Worm (Caenorhabditis elegans) whole organism, L1 larva: ENCODE data around the gene sec-6.

Experiments used
- C04F5.9 ChIP-seq: sonication (generic microtip); optimal IDR thresholded peaks from 2 replicates; lab custom pipeline; 2016; ENCODE audit warnings: missing genetic modification characterization, missing compliant biosample characterization
- C16A3.4 ChIP-seq: fragments of 150-350 bp; optimal IDR thresholded peaks from 2 replicates; lab custom pipeline; 2014; ENCODE audit warnings: missing biosample characterization, missing genetic modification characterization
- ama-1 ChIP-seq: fragments of 150-350 bp; optimal IDR thresholded peaks from 2 replicates; lab custom pipeline; 2014
- blmp-1 ChIP-seq: fragments of 150-350 bp; optimal IDR thresholded peaks from 2 replicates; lab custom pipeline; 2014; ENCODE audit warnings: missing biosample characterization, missing genetic modification characterization
- ceh-63 ChIP-seq: fragments of 200-800 bp; sonication (Bioruptor generic); optimal IDR thresholded peaks from 2 replicates; lab custom pipeline; 2018; ENCODE audit warnings: mild to moderate bottlenecking, missing genetic modification characterization, missing compliant biosample characterization
- ceh-82 ChIP-seq, 3 experiments: fragments of 150-350 bp in 1 of 3; sonication (generic microtip) in 2 of 3; optimal IDR thresholded peaks; 2 replicates each; lab custom pipeline; 2014 to 2017; ENCODE audit warnings: missing biosample characterization in 3 of 3, missing genetic modification characterization in 3 of 3
- ceh-90 ChIP-seq: sonication (generic microtip); optimal IDR thresholded peaks from 2 replicates; lab custom pipeline; 2016; ENCODE audit warnings: missing genetic modification characterization, missing compliant biosample characterization
- dpl-1 ChIP-seq, 3 experiments: fragments of 150-350 bp in 2 of 3; sonication (generic microtip) in 1 of 3; optimal IDR thresholded peaks; 2 replicates each; lab custom pipeline; 2014 to 2017; ENCODE audit warnings: missing biosample characterization in 3 of 3, missing genetic modification characterization in 3 of 3, missing genetic modification reagents in 3 of 3
- dsc-1 ChIP-seq: sonication (generic microtip); optimal IDR thresholded peaks from 2 replicates; lab custom pipeline; 2016; ENCODE audit warnings: mild to moderate bottlenecking, missing genetic modification characterization, missing compliant biosample characterization
- efl-1 ChIP-seq, 4 experiments: fragments of 150-350 bp; optimal IDR thresholded peaks in 3 of 4; peaks in 1 of 4; 1 replicate in 1 of 4; 2 replicates in 3 of 4; lab custom pipeline; 2014; ENCODE audit warnings: missing biosample characterization in 2 of 4, missing genetic modification characterization in 2 of 4, missing genetic modification reagents in 2 of 4
- egl-13 ChIP-seq: sonication (generic microtip); optimal IDR thresholded peaks from 2 replicates; lab custom pipeline; 2016; ENCODE audit warnings: missing genotype, missing genetic modification reagents, missing genetic modification characterization, missing compliant biosample characterization
- egl-27 ChIP-seq, 2 experiments: fragments of 150-350 bp in 1 of 2; sonication (generic microtip); optimal IDR thresholded peaks; 3 replicates each; lab custom pipeline; 2017 to 2018; ENCODE audit warnings: missing biosample characterization in 2 of 2, missing genetic modification characterization in 2 of 2, missing genetic modification reagents in 2 of 2
- fkh-10 ChIP-seq: sonication (generic microtip); optimal IDR thresholded peaks from 2 replicates; lab custom pipeline; 2017; ENCODE audit warnings: missing biosample characterization, missing genetic modification reagents, missing genetic modification characterization
- fkh-8 ChIP-seq: sonication (generic microtip); optimal IDR thresholded peaks from 2 replicates; lab custom pipeline; 2016; ENCODE audit warnings: mild to moderate bottlenecking, missing genetic modification characterization, missing compliant biosample characterization
- grh-1 ChIP-seq: fragments of 200-800 bp; sonication (Bioruptor generic); IDR thresholded peaks from 2 replicates; pipeline ENCODE4 v1.3.6; 2022; ENCODE audit warnings: missing genetic modification reagents, missing genetic modification characterization, missing compliant biosample characterization
- hlh-4 ChIP-seq: sonication (generic microtip); optimal IDR thresholded peaks from 2 replicates; lab custom pipeline; 2016; ENCODE audit warnings: mild to moderate bottlenecking, missing genetic modification characterization, missing compliant biosample characterization
- lin-13 ChIP-seq: fragments of 150-350 bp; optimal IDR thresholded peaks from 2 replicates; lab custom pipeline; 2014; ENCODE audit warnings: missing biosample characterization, missing genetic modification reagents, missing genetic modification characterization
- lin-15B ChIP-seq: fragments of 150-350 bp; sonication (generic microtip); optimal IDR thresholded peaks from 3 replicates; lab custom pipeline; 2014; ENCODE audit warnings: missing biosample characterization, missing genetic modification characterization
- lir-3 ChIP-seq: sonication (generic microtip); optimal IDR thresholded peaks from 2 replicates; lab custom pipeline; 2016; ENCODE audit warnings: mild to moderate bottlenecking, missing genetic modification characterization, moderate library complexity, missing compliant biosample characterization; ENCODE audit not compliant: poor library complexity
- lsy-2 ChIP-seq, 2 experiments: fragments of 150-350 bp; optimal IDR thresholded peaks; 2 replicates each; lab custom pipeline; 2014; ENCODE audit warnings: missing biosample characterization in 2 of 2, missing genetic modification characterization in 2 of 2
- mdl-1 ChIP-seq, 2 experiments: fragments of 150-350 bp; optimal IDR thresholded peaks; 2 replicates each; lab custom pipeline; 2014 to 2017; ENCODE audit warnings: missing biosample characterization in 2 of 2, missing genetic modification characterization in 2 of 2, inconsistent platforms in 1 of 2
- mef-2 ChIP-seq: fragments of 150-350 bp; optimal IDR thresholded peaks from 2 replicates; lab custom pipeline; 2014; ENCODE audit warnings: missing biosample characterization, missing genetic modification characterization
- nhr-12 ChIP-seq: sonication (generic microtip); optimal IDR thresholded peaks from 2 replicates; lab custom pipeline; 2017; ENCODE audit warnings: missing biosample characterization, missing genetic modification characterization
- nhr-20 ChIP-seq: sonication (generic microtip); optimal IDR thresholded peaks from 2 replicates; lab custom pipeline; 2016; ENCODE audit warnings: mild to moderate bottlenecking, missing genetic modification characterization, missing compliant biosample characterization
- nhr-237 ChIP-seq: fragments of 150-350 bp; optimal IDR thresholded peaks from 2 replicates; lab custom pipeline; 2014; ENCODE audit warnings: missing biosample characterization, missing genetic modification characterization
- nhr-47 ChIP-seq: sonication (generic microtip); optimal IDR thresholded peaks from 2 replicates; lab custom pipeline; 2016; ENCODE audit warnings: mild to moderate bottlenecking, missing genetic modification characterization, moderate library complexity, missing compliant biosample characterization
- nhr-71 ChIP-seq: sonication (generic microtip); optimal IDR thresholded peaks from 2 replicates; lab custom pipeline; 2016; ENCODE audit warnings: mild to moderate bottlenecking, missing genetic modification characterization, moderate library complexity, missing compliant biosample characterization
- nhr-76 ChIP-seq: sonication (generic microtip); optimal IDR thresholded peaks from 2 replicates; lab custom pipeline; 2017; ENCODE audit warnings: missing biosample characterization, missing genetic modification characterization
- nhr-84 ChIP-seq: sonication (generic microtip); optimal IDR thresholded peaks from 2 replicates; lab custom pipeline; 2017; ENCODE audit warnings: missing biosample characterization, missing genetic modification characterization
- nhr-85 ChIP-seq: sonication (generic microtip); peaks from one replicate; lab custom pipeline; 2016; ENCODE audit warnings: missing genetic modification characterization, inconsistent platforms, missing compliant biosample characterization
- pqm-1 ChIP-seq: sonication (generic microtip); optimal IDR thresholded peaks from 3 replicates; lab custom pipeline; 2017; ENCODE audit warnings: missing biosample characterization, missing genetic modification characterization
- rnt-1 ChIP-seq: sonication (generic microtip); optimal IDR thresholded peaks from 2 replicates; lab custom pipeline; 2016; ENCODE audit warnings: mild to moderate bottlenecking, missing genetic modification characterization, moderate library complexity, missing compliant biosample characterization
- skn-1 ChIP-seq: fragments of 150-350 bp; optimal IDR thresholded peaks from 2 replicates; lab custom pipeline; 2014; ENCODE audit warnings: missing biosample characterization, missing genetic modification characterization
- snu-23 ChIP-seq: sonication (generic microtip); optimal IDR thresholded peaks from 2 replicates; lab custom pipeline; 2016; ENCODE audit warnings: missing genetic modification characterization, missing compliant biosample characterization
- sptf-1 ChIP-seq: fragments of 150-350 bp; optimal IDR thresholded peaks from 2 replicates; lab custom pipeline; 2014; ENCODE audit warnings: missing biosample characterization, missing genetic modification characterization
- sup-37 ChIP-seq: fragments of 200-800 bp; sonication (Bioruptor generic); optimal IDR thresholded peaks from 2 replicates; lab custom pipeline; 2018; ENCODE audit warnings: mild to moderate bottlenecking, missing genetic modification characterization, missing compliant biosample characterization
- swsn-7 ChIP-seq: sonication (generic microtip); optimal IDR thresholded peaks from 2 replicates; lab custom pipeline; 2016; ENCODE audit warnings: missing genetic modification characterization, missing compliant biosample characterization
- unc-130 ChIP-seq: fragments of 150-350 bp; optimal IDR thresholded peaks from 2 replicates; lab custom pipeline; 2017; ENCODE audit warnings: missing biosample characterization, missing genetic modification characterization, inconsistent platforms
- unc-98 ChIP-seq: fragments of 200-800 bp; sonication (Bioruptor generic); IDR thresholded peaks from 2 replicates; pipeline ENCODE4 v1.3.6; 2022; ENCODE audit warnings: missing genetic modification characterization, missing compliant biosample characterization
- ztf-11 ChIP-seq, 2 experiments: sonication (generic microtip); optimal IDR thresholded peaks; 2 replicates each; lab custom pipeline; 2016 to 2017; ENCODE audit warnings: missing genetic modification characterization in 2 of 2, missing biosample characterization in 1 of 2, missing compliant biosample characterization in 1 of 2
- ztf-4 ChIP-seq: fragments of 150-350 bp; optimal IDR thresholded peaks from 2 replicates; lab custom pipeline; 2014; ENCODE audit warnings: missing biosample characterization, missing genetic modification characterization

Gene sec-6

DNA sequence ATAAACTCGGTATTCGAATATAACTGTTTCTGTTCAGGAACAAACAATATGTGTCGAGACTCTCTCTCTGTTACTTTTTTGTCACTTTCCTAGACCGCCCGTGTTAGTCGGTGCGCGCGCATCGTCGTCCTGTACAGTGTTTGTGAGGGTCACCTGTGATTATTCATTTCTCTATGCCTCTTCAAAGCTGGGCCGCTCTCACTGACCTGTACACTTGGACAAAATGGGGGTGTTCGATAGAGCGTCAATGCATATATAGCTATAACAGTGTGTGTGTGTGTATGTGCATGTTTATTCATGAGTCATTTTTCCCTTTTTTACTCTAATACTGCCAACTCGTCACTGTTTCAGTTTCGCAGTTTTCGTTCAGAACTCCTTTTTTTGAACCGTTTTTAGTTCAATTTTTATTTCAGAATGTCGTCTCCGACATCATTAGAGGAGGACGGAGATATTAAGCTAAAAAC, 20.3 kb downstream of the sec-6 start, which contains the start of gene pkc-3 (continued):
- no peak for TF ChIP-seq fkh-8 (tag; lab: Kevin White, UChicago)
- peak; percentile 17 for TF ChIP-seq lin-15B (tag; lab: Kevin White, UChicago)
- no peak for TF ChIP-seq ceh-90 (tag; lab: Kevin White, UChicago)
- peak; percentile 40 for TF ChIP-seq lin-13 (GFP tag; lab: Kevin White, UChicago)
- peak; percentile 78 for TF ChIP-seq ztf-4 (tag; lab: Kevin White, UChicago)
- no peak for TF ChIP-seq C04F5.9 (tag; lab: Kevin White, UChicago)
- TF ChIP-seq sup-37: no peak
- no peak for TF ChIP-seq ceh-63 (GFP tag; lab: Kevin White, UChicago)
- TF ChIP-seq nhr-20: peak; percentile 81
- TF ChIP-seq mef-2 (tag; lab: Kevin White, UChicago): no peak
- TF ChIP-seq egl-27 (tag; optimal IDR thresholded peaks at IDR 0.05; lab: Kevin White, UChicago): no peak
- TF ChIP-seq pqm-1 (tag; lab: Kevin White, UChicago): no peak
- TF ChIP-seq swsn-7 (tag; lab: Kevin White, UChicago): peak; percentile 50

ce11 chrII:5384282-5384681, 24.9 kb downstream of the sec-6 start:
- no peak for TF ChIP-seq C16A3.4 (tag; lab: Kevin White, UChicago)
- no peak for TF ChIP-seq egl-13 (tag; lab: Kevin White, UChicago)
- no peak for TF ChIP-seq efl-1 (optimal IDR thresholded peaks at IDR 0.05; lab: Kevin White, UChicago)
- peak in 1 of 2 experiments; percentile 61 for TF ChIP-seq efl-1 (GFP tag; optimal IDR thresholded peaks at IDR 0.05 in 1 of 2; lab: Kevin White, UChicago)
- TF ChIP-seq lsy-2 (tag; optimal IDR thresholded peaks at IDR 0.05; lab: Kevin White, UChicago): no peak

ce11 chrII:5387217-5387616, 27.9 kb downstream of the sec-6 start, which contains the start of gene ccpp-6:
Gene ccpp-6 (minus strand): TSS chrII:5387317.
- TF ChIP-seq hlh-4 (tag; lab: Kevin White, UChicago): no peak
- no peak for TF ChIP-seq efl-1 (optimal IDR thresholded peaks at IDR 0.05; lab: Kevin White, UChicago)
- TF ChIP-seq efl-1 (GFP tag; optimal IDR thresholded peaks at IDR 0.05 in 1 of 2; lab: Kevin White, UChicago): peak in 1 of 2 experiments; percentile 3

DNA sequence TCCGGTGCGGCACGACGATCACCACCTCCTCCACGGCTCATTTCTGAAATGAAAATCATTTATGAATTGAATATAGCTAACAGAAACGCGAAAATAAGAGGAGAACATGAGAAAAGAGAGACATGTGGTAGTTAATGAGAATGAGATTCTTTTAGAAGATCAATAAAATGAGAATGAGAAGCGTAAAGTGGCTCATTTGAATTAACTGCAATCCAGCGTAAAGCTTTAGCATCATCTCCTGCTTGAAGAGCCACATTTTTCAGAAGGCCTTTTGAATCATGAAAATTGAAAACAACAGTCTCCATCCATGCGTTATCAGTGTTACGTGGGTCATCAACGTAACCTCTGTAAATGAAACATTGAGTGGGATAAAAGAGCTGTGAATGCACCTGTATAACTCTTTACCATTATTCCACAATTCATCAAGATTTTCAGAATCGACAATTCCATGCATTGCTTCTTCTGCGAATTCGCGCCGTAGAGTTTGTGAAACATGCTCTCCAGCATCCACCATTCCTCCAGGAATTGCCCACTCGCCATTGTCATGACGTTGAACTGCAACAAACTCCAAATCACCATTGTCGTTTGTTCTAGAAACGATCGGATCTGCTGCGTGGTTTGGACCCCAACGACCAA, 29.6 kb downstream of the sec-6 start, which contains the start of gene rsp-4:
rsp-4 (minus strand) TSS at position 51 of the 636 bp plus-strand sequence.
- TF ChIP-seq ceh-63 (GFP tag; lab: Kevin White, UChicago) (peak; percentile 16), skn-1 (tag; lab: Kevin White, UChicago) (no peak), nhr-85 (peak; percentile 29), efl-1 (optimal IDR thresholded peaks at IDR 0.05; lab: Kevin White, UChicago) (no peak), efl-1 (GFP tag; optimal IDR thresholded peaks at IDR 0.05 in 1 of 2; lab: Kevin White, UChicago) (peak in 1 of 2 experiments; percentile 4)

- no peak for TF ChIP-seq unc-98
- peak; percentile 81 to 88 (median 84) for TF ChIP-seq ceh-82 (tag; optimal IDR thresholded peaks at IDR 0.05; lab: Kevin White, UChicago)
- TF ChIP-seq dpl-1 (GFP tag; optimal IDR thresholded peaks at IDR 0.05; lab: Kevin White, UChicago): peak; percentile 99
- TF ChIP-seq nhr-12 (tag; lab: Kevin White, UChicago): no peak
- TF ChIP-seq unc-130: peak; percentile 83
- TF ChIP-seq efl-1 (optimal IDR thresholded peaks at IDR 0.05; lab: Kevin White, UChicago): peak; percentile 92 to 99
- TF ChIP-seq efl-1 (GFP tag; optimal IDR thresholded peaks at IDR 0.05 in 1 of 2; lab: Kevin White, UChicago): peak; percentile 98 to 100
- peak; percentile 26 for TF ChIP-seq ceh-90 (tag; lab: Kevin White, UChicago)
- TF ChIP-seq C16A3.4 (tag; lab: Kevin White, UChicago): peak; percentile 90
- no peak for TF ChIP-seq nhr-237 (tag; lab: Kevin White, UChicago)
- peak; percentile 90 for TF ChIP-seq nhr-71 (tag; lab: Kevin White, UChicago)
- peak; percentile 62 for TF ChIP-seq lir-3 (tag; lab: Kevin White, UChicago)
- TF ChIP-seq nhr-20: peak; percentile 91
- peak; percentile 90 for TF ChIP-seq nhr-47 (tag; lab: Kevin White, UChicago)
- no peak for TF ChIP-seq nhr-84
- TF ChIP-seq ama-1: peak; percentile 75
- peak in 1 of 2 experiments; percentile 65 for TF ChIP-seq mdl-1 (tag; optimal IDR thresholded peaks at IDR 0.05; lab: Kevin White, UChicago)
- peak in 1 of 2 experiments; percentile 27 for TF ChIP-seq ztf-11 (tag; optimal IDR thresholded peaks at IDR 0.05; lab: Kevin White, UChicago)
- TF ChIP-seq nhr-76 (tag; lab: Kevin White, UChicago): no peak
- peak; percentile 60 for TF ChIP-seq grh-1 (GFP tag; lab: Robert Waterston, UW)
- peak; percentile 93 for TF ChIP-seq snu-23
- TF ChIP-seq fkh-10 (GFP tag; lab: Kevin White, UChicago): peak; percentile 46
- TF ChIP-seq egl-27 (tag; optimal IDR thresholded peaks at IDR 0.05; lab: Kevin White, UChicago): no peak
- peak; percentile 81 for TF ChIP-seq blmp-1 (tag; lab: Kevin White, UChicago)
- peak; percentile 93 for TF ChIP-seq rnt-1 (tag; lab: Kevin White, UChicago)
- TF ChIP-seq sptf-1 (tag; lab: Kevin White, UChicago): no peak
- TF ChIP-seq dsc-1 (tag; lab: Kevin White, UChicago): peak; percentile 88
Measured at ce11 chrII:5389831-5390323, 30.5 kb downstream of the sec-6 start, which contains the start of gene ndx-6. Gene ndx-6 (minus strand): TSS chrII:5389881.
